Worm (Caenorhabditis elegans) whole organism, early embryonic: ENCODE data around the gene C01G10.17.

ENCODE experiments used
- B0310.2 ChIP-seq: sonication (generic microtip); optimal IDR thresholded peaks from 2 replicates; lab custom pipeline; 2016; ENCODE audit warnings: mild to moderate bottlenecking, missing genetic modification characterization, missing compliant biosample characterization
- aly-1 ChIP-seq: sonication (generic microtip); optimal IDR thresholded peaks from 2 replicates; lab custom pipeline; 2016; ENCODE audit warnings: missing genetic modification characterization, missing compliant biosample characterization
- ama-1 ChIP-seq: fragments of 150-350 bp; optimal IDR thresholded peaks from 2 replicates; lab custom pipeline; 2014
- ceh-13 ChIP-seq: fragments of 200-800 bp; sonication (Bioruptor generic); optimal IDR thresholded peaks from 2 replicates; lab custom pipeline; 2018; ENCODE audit warnings: mild to moderate bottlenecking, missing genetic modification characterization, missing compliant biosample characterization
- ceh-36 ChIP-seq: sonication (generic microtip); optimal IDR thresholded peaks from 2 replicates; lab custom pipeline; 2016; ENCODE audit warnings: missing genetic modification characterization, inconsistent platforms, missing compliant biosample characterization
- flt-1 ChIP-seq: fragments of 200-800 bp; sonication (Bioruptor generic); IDR thresholded peaks from 2 replicates; pipeline ENCODE4 v1.3.6; 2022; ENCODE audit warnings: missing genetic modification characterization, missing compliant biosample characterization
- hmg-4 ChIP-seq: fragments of 200-800 bp; sonication (Bioruptor generic); optimal IDR thresholded peaks from 2 replicates; lab custom pipeline; 2018; ENCODE audit warnings: mild to moderate bottlenecking, missing genetic modification characterization, missing compliant biosample characterization

DNA sequence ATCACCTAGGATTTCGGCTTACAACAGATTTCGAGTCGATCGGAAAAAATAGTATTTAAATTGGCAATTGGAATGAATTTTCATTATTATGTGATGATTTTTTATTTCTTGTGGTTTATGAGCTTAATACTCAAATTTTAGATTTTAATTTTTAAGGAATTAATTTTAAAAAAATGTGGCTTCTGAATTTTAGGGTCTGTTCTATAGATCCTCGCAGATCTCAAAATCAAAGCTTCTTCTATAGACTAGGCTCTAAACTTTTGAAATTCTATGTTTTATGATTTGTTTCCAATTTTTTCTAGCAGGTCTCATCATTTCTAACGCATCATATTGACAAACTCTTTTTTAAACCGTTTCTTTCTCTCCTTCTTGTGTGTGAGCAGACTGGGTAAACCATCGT lies 2.1 kb downstream of the C01G10.17 start, which contains the start of gene txt-12:
- no peak for TF ChIP-seq ceh-13 (GFP tag; lab: Kevin White, UChicago)
- TF ChIP-seq flt-1 = no peak
- no peak for TF ChIP-seq aly-1 (tag; lab: Kevin White, UChicago)
- TF ChIP-seq ceh-36 (tag; lab: Kevin White, UChicago) = no peak
- TF ChIP-seq hmg-4 (GFP tag; lab: Kevin White, UChicago) = no peak
- TF ChIP-seq B0310.2 (tag; lab: Kevin White, UChicago) = no peak
- TF ChIP-seq ama-1 = no peak
